Fruit fly (Drosophila melanogaster): ENCODE measurements around the gene CG9886.

Gene CG9886

DNA sequence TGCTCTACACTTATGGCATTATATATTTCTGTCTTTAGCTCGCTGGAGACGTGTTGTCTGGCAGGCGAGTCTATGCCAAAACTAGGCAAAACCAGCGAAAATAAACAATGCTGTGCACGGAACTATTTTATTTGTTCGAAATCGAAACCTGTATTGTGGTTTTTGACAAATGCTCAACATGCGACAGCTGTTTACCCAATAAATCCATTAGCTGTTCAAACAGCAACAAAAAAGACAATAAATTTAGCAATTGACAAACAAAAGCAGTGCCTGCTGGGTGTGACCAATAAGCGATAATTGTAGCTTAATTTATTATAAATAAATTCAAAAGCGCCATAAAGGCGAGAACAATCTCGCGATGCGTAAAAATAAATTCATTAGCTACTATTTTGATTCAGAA is 52.1 kb downstream of the CG9886 start:
- TF ChIP-seq lola (GFP tag; optimal IDR thresholded peaks at IDR 0.05) (no peak), ey (GFP tag; optimal IDR thresholded peaks at IDR 0.05) (no peak), Sp1 (GFP tag; optimal IDR thresholded peaks at IDR 0.05) (no peak), h (GFP tag; optimal IDR thresholded peaks at IDR 0.05) (no peak), sv (GFP tag; optimal IDR thresholded peaks at IDR 0.05) (no peak), Abd-B (GFP tag; optimal IDR thresholded peaks at IDR 0.05) (no peak), foxo (GFP tag; optimal IDR thresholded peaks at IDR 0.05) (no peak), woc (GFP tag; optimal IDR thresholded peaks at IDR 0.05) (no peak), Dfd (GFP tag; optimal IDR thresholded peaks at IDR 0.05) (no peak), N (GFP tag; optimal IDR thresholded peaks at IDR 0.05) (no peak)

DNA sequence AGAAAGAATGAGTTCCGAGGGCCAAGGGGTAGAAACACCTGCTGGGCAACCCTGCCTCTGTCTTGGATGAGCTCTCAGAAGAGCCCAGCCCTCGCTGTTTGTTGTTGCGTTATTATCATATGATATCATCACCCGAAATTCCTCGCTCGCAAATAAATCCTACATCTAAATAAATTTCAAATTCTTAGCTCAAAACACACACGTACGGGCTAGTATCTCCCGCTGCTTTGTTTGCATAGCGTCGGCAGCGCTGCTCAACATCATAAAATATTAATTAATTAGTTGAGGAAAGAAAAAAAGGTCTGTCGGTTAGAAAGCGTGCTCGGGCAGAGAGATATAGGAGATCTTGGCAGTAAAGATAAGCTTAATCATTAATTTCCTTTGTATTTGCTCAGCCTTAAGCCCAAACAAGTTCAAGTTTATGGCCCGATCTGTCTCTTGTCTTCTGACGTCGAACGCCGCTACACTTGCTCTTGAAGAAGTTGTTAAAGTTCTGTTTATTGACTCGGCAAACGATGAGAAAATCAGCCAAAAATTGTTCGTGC is 53.3 kb downstream of the CG9886 start:
- TF ChIP-seq dmrt93B (GFP tag; optimal IDR thresholded peaks at IDR 0.05) (no peak), Abd-B (GFP tag; optimal IDR thresholded peaks at IDR 0.05) (no peak), sage (GFP tag; optimal IDR thresholded peaks at IDR 0.05) (no peak), brk (GFP tag; optimal IDR thresholded peaks at IDR 0.05) (no peak), Jra (GFP tag; optimal IDR thresholded peaks at IDR 0.05) (no peak), jim (GFP tag; optimal IDR thresholded peaks at IDR 0.05) (no peak), HLH106 (tag; optimal IDR thresholded peaks at IDR 0.05) (no peak)

Data from whole organism, wandering third instar larva.